Worm (Caenorhabditis elegans) whole organism, L4 larva: Measurements from ENCODE around the gene nspg-6.
A peak's percentile ranks its signal among the peaks of the same experiment; 100 is the strongest.

Source experiments
- D1046.2 ChIP-seq: fragments of 200-800 bp; sonication (Bioruptor generic); IDR thresholded peaks from 2 replicates; pipeline ENCODE4 v1.3.6; 2022; ENCODE audit warnings: missing genetic modification characterization, missing compliant biosample characterization
- F37D6.2 ChIP-seq: sonication (generic microtip); optimal IDR thresholded peaks from 2 replicates; lab custom pipeline; 2016; ENCODE audit warnings: mild to moderate bottlenecking, missing genetic modification characterization, missing compliant biosample characterization
- ZK546.5 ChIP-seq, 2 experiments: sonication (generic microtip); optimal IDR thresholded peaks; 2 replicates each; lab custom pipeline; 2017; ENCODE audit warnings: missing biosample characterization in 2 of 2, missing genetic modification characterization in 2 of 2
- aly-2 ChIP-seq: sonication (generic microtip); optimal IDR thresholded peaks from 2 replicates; lab custom pipeline; 2018; ENCODE audit warnings: missing biosample characterization, missing genetic modification characterization
- ceh-32 ChIP-seq: sonication (generic microtip); optimal IDR thresholded peaks from 2 replicates; lab custom pipeline; 2016; ENCODE audit warnings: mild to moderate bottlenecking, missing genetic modification characterization, missing compliant biosample characterization; ENCODE audit not compliant: poor library complexity
- ceh-62 ChIP-seq: sonication (generic microtip); optimal IDR thresholded peaks from 2 replicates; lab custom pipeline; 2017; ENCODE audit warnings: missing biosample characterization, missing genetic modification characterization
- ceh-82 ChIP-seq: sonication (generic microtip); optimal IDR thresholded peaks from 2 replicates; lab custom pipeline; 2017; ENCODE audit warnings: missing biosample characterization, missing genetic modification characterization
- daf-16 ChIP-seq, 3 experiments: sonication (generic microtip); optimal IDR thresholded peaks; 2 replicates each; lab custom pipeline; 2016 to 2017; ENCODE audit warnings: missing genetic modification characterization in 3 of 3, missing genetic modification reagents in 3 of 3, mild to moderate bottlenecking in 2 of 3, missing compliant biosample characterization in 2 of 3, missing biosample characterization in 1 of 3, moderate library complexity in 1 of 3
- dmd-6 ChIP-seq: fragments of 200-800 bp; sonication (Bioruptor generic); IDR thresholded peaks from 2 replicates; pipeline ENCODE4 v1.3.6; 2022; ENCODE audit warnings: missing genetic modification reagents, missing genetic modification characterization, missing compliant biosample characterization
- fos-1 ChIP-seq: fragments of 150-350 bp; optimal IDR thresholded peaks from 2 replicates; lab custom pipeline; 2014; ENCODE audit warnings: missing biosample characterization, missing genetic modification characterization
- gei-8 ChIP-seq: fragments of 200-800 bp; sonication (Bioruptor generic); optimal IDR thresholded peaks from 2 replicates; lab custom pipeline; 2018; ENCODE audit warnings: mild to moderate bottlenecking, missing genetic modification characterization, missing compliant biosample characterization
- hlh-30 ChIP-seq: sonication (generic microtip); optimal IDR thresholded peaks from 2 replicates; lab custom pipeline; 2017; ENCODE audit warnings: antibody characterized with exemption, mild to moderate bottlenecking, missing genetic modification characterization, missing compliant biosample characterization; ENCODE audit not compliant: insufficient read depth
- lin-39 ChIP-seq: fragments of 150-350 bp; optimal IDR thresholded peaks from 2 replicates; lab custom pipeline; 2014; ENCODE audit warnings: missing biosample characterization, missing genetic modification reagents, missing genetic modification characterization
- mep-1 ChIP-seq: fragments of 150-350 bp; sonication (generic microtip); optimal IDR thresholded peaks from 3 replicates; lab custom pipeline; 2014; ENCODE audit warnings: missing biosample characterization, missing genetic modification characterization
- mes-2 ChIP-seq: sonication (generic microtip); optimal IDR thresholded peaks from 2 replicates; lab custom pipeline; 2016; ENCODE audit warnings: missing genotype, mild to moderate bottlenecking, missing genetic modification characterization, missing compliant biosample characterization; ENCODE audit not compliant: poor library complexity, severe bottlenecking
- nhr-111 ChIP-seq: fragments of 200-800 bp; sonication (Bioruptor generic); optimal IDR thresholded peaks from 2 replicates; lab custom pipeline; 2018; ENCODE audit warnings: mild to moderate bottlenecking, missing genetic modification characterization, missing compliant biosample characterization
- nhr-28 ChIP-seq: fragments of 150-350 bp; optimal IDR thresholded peaks from 2 replicates; lab custom pipeline; 2014; ENCODE audit warnings: missing biosample characterization, missing genetic modification characterization
- nhr-42 ChIP-seq: fragments of 200-800 bp; sonication (Bioruptor generic); IDR thresholded peaks from 2 replicates; pipeline ENCODE4 v1.3.6; 2022; ENCODE audit warnings: missing genetic modification characterization, missing compliant biosample characterization
- nhr-6 ChIP-seq: fragments of 150-350 bp; optimal IDR thresholded peaks from 2 replicates; lab custom pipeline; 2014; ENCODE audit warnings: missing biosample characterization, missing genetic modification characterization
- php-3 ChIP-seq: fragments of 200-800 bp; sonication (Bioruptor generic); IDR thresholded peaks from 2 replicates; pipeline ENCODE4 v1.3.6; 2022; ENCODE audit warnings: missing genetic modification reagents, missing genetic modification characterization, missing compliant biosample characterization
- zip-11 ChIP-seq: fragments of 200-800 bp; sonication (Bioruptor generic); IDR thresholded peaks from 2 replicates; pipeline ENCODE4 v1.3.6; 2022; ENCODE audit warnings: missing genetic modification characterization, missing compliant biosample characterization
- ztf-11 ChIP-seq: fragments of 150-350 bp; optimal IDR thresholded peaks from 2 replicates; lab custom pipeline; 2014; ENCODE audit warnings: missing biosample characterization, missing genetic modification characterization

Gene nspg-6

DNA sequence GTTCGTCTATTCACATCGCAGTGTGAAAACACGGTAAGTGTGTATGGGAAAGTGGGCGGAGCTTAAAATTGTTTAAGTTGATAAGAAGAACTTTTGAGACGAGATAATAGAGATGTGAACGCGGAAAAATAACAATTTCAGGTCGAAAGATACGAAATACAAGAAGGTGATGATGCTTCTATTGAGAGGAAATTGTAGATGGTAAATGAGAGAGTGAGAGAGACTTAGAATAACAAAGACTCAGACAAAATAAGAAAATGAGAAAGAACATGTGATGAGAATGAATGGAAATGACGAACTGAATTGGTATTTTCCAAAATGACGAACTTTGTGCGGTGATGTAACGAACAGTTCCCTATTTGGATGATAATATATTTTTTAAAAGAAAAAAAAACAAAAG is 43.7 kb downstream of the nspg-6 start:
- TF ChIP-seq hlh-30 (peak; percentile 23), zip-11 (GFP tag; lab: Robert Waterston, UW) (no peak), mes-2 (tag; lab: Kevin White, UChicago) (no peak), nhr-42 (GFP tag; lab: Robert Waterston, UW) (no peak), aly-2 (tag; lab: Kevin White, UChicago) (no peak), nhr-111 (GFP tag; lab: Kevin White, UChicago) (no peak), nhr-28 (tag; lab: Kevin White, UChicago) (peak; percentile 54), D1046.2 (no peak), gei-8 (no peak), ceh-32 (no peak), ZK546.5 (tag; optimal IDR thresholded peaks at IDR 0.05; lab: Kevin White, UChicago) (no peak), nhr-6 (tag; lab: Kevin White, UChicago) (peak; percentile 7), mep-1 (tag; lab: Kevin White, UChicago) (peak; percentile 39), php-3 (GFP tag; lab: Robert Waterston, UW) (no peak), fos-1 (no peak), F37D6.2 (no peak), ceh-62 (tag; lab: Kevin White, UChicago) (no peak), lin-39 (no peak), ceh-82 (tag; lab: Kevin White, UChicago) (no peak), ztf-11 (tag; lab: Kevin White, UChicago) (no peak), daf-16 (GFP tag; optimal IDR thresholded peaks at IDR 0.05; lab: Kevin White, UChicago) (no peak), daf-16 (tag; optimal IDR thresholded peaks at IDR 0.05; lab: Kevin White, UChicago) (peak; percentile 40), dmd-6 (GFP tag; lab: Robert Waterston, UW) (peak; percentile 35; the same call in 1 of the 2 replicates)
